Worm (Caenorhabditis elegans): ENCODE results near the gene B0280.7.

B0280.7 gene

DNA sequence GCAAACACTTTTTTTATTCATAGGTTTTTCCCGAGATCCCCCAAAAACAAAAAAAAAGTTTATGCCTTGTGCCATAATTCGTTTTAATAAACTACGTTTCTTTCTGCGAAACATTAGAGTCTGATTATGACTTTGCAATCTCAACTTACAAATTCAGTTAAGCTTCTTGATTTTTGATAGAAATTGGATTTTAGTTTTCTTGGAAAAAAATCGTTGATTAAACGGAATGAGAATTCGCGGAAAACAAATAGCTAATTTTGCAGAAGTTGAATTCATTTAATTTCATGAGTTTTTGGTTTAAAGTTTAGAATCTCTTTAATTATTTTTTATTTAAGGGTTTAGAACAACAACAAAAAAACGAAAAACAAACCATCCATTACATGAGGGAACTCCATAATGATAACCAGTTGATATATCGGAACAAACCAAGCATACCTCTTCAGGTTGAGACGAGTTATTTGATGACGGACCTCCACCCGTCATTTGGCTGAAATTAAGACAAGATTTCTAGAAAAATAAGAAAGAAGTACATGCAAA lies 3.3 kb upstream of the B0280.7 start, which contains the start of gene nhr-10:
Gene nhr-10 (minus strand): TSS at position 487 of the 537 bp plus-strand sequence.
- TF ChIP-seq ceh-36 (tag; optimal IDR thresholded peaks at IDR 0.05) (no peak), sea-1 (GFP tag; conservative IDR thresholded peaks at IDR 0.05) (no peak), ama-1 (optimal IDR thresholded peaks at IDR 0.05) (no peak), pes-1 (GFP tag; IDR thresholded peaks at IDR 0.05) (no peak)

ce11 chrIII:7112285-7112684 lies 592 bp upstream of the B0280.7 start:
- no peak for TF ChIP-seq scrt-1 (GFP tag; IDR thresholded peaks at IDR 0.05)
- TF ChIP-seq B0310.2 (tag; optimal IDR thresholded peaks at IDR 0.05) = no peak
- TF ChIP-seq ets-7 (tag; optimal IDR thresholded peaks at IDR 0.05) = no peak
- TF ChIP-seq hmbx-1 (tag; optimal IDR thresholded peaks at IDR 0.05) = no peak
- no peak for TF ChIP-seq ceh-13 (GFP tag; optimal IDR thresholded peaks at IDR 0.05)
- TF ChIP-seq ceh-36 (tag; optimal IDR thresholded peaks at IDR 0.05) = no peak
- no peak for TF ChIP-seq flt-1 (GFP tag; IDR thresholded peaks at IDR 0.05)
- TF ChIP-seq tbx-37 (GFP tag; conservative IDR thresholded peaks at IDR 0.05) = no peak
- TF ChIP-seq tbx-11 (GFP tag; IDR thresholded peaks at IDR 0.05) = no peak
- no peak for TF ChIP-seq sea-1 (GFP tag; conservative IDR thresholded peaks at IDR 0.05)
- no peak for TF ChIP-seq pes-1 (GFP tag; IDR thresholded peaks at IDR 0.05)
- no peak for TF ChIP-seq aly-1 (tag; optimal IDR thresholded peaks at IDR 0.05)
- TF ChIP-seq ama-1 (optimal IDR thresholded peaks at IDR 0.05) = no peak
- no peak for TF ChIP-seq hnd-1 (tag; optimal IDR thresholded peaks at IDR 0.05)

DNA sequence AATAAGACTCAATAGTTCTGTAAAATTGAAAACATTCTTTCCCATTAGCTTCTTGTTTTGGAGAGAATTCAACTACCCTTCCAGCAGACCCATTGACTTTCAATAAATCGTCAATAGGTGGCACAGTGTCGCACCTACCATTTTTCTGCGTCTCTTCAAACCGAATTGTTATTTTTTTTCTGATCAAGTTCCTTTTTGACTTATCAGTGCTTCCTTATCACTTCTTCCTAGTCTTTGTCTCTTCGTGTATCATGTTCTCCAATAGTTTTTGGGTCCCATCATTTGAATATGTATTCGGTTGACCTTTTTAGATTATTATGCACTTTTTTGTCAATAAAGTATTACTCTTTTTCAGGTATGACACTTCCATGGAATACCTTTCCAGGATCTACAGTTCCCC lies 3.7 kb downstream of the B0280.7 start, which contains the start of gene odd-1:
Gene odd-1 (plus strand): TSS at position 349 of the 400 bp plus-strand sequence.
- TF ChIP-seq F13C5.2 (tag; optimal IDR thresholded peaks at IDR 0.05) (no peak), ceh-13 (GFP tag; optimal IDR thresholded peaks at IDR 0.05) (no peak), tbx-37 (GFP tag; conservative IDR thresholded peaks at IDR 0.05) (no peak), tbx-11 (GFP tag; IDR thresholded peaks at IDR 0.05) (no peak), ceh-36 (tag; optimal IDR thresholded peaks at IDR 0.05) (no peak), tra-4 (tag; optimal IDR thresholded peaks at IDR 0.05) (no peak), hmbx-1 (tag; optimal IDR thresholded peaks at IDR 0.05) (no peak), B0310.2 (tag; optimal IDR thresholded peaks at IDR 0.05) (no peak), hnd-1 (tag; optimal IDR thresholded peaks at IDR 0.05) (no peak), aly-1 (tag; optimal IDR thresholded peaks at IDR 0.05) (no peak)

DNA sequence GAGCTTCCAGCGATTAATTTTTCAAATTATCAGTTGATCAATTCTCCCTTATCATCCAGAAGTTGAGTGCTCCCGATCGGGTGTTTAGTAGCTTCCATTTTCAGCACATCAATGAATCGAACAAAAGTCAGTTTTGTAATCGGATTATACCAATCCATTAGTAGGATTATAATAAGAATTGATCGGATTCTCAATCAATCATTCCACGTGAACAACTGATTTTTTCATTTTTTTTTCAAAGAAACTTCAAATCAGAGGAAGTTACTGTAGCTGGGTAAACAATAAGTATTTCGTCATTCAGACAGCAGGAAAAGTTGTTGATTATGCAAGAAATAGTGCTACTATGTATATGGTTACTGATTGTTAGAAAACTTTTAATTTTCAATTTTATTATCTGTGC lies 4.8 kb downstream of the B0280.7 start:
- no peak for TF ChIP-seq tbx-37 (GFP tag; conservative IDR thresholded peaks at IDR 0.05)
- no peak for TF ChIP-seq flt-1 (GFP tag; IDR thresholded peaks at IDR 0.05)
- TF ChIP-seq F13C5.2 (tag; optimal IDR thresholded peaks at IDR 0.05) = no peak
- no peak for TF ChIP-seq ets-7 (tag; optimal IDR thresholded peaks at IDR 0.05)
- TF ChIP-seq aly-1 (tag; optimal IDR thresholded peaks at IDR 0.05) = no peak
- TF ChIP-seq hmg-4 (GFP tag; optimal IDR thresholded peaks at IDR 0.05) = no peak
- TF ChIP-seq B0310.2 (tag; optimal IDR thresholded peaks at IDR 0.05) = no peak
- TF ChIP-seq scrt-1 (GFP tag; IDR thresholded peaks at IDR 0.05) = no peak
- TF ChIP-seq ama-1 (optimal IDR thresholded peaks at IDR 0.05) = no peak
- TF ChIP-seq tra-4 (tag; optimal IDR thresholded peaks at IDR 0.05) = no peak
- no peak for TF ChIP-seq sea-1 (GFP tag; conservative IDR thresholded peaks at IDR 0.05)
- no peak for TF ChIP-seq hnd-1 (tag; optimal IDR thresholded peaks at IDR 0.05)
- TF ChIP-seq ceh-36 (tag; optimal IDR thresholded peaks at IDR 0.05) = no peak
- TF ChIP-seq tbx-11 (GFP tag; IDR thresholded peaks at IDR 0.05) = no peak
- TF ChIP-seq hmbx-1 (tag; optimal IDR thresholded peaks at IDR 0.05) = no peak
- no peak for TF ChIP-seq ceh-13 (GFP tag; optimal IDR thresholded peaks at IDR 0.05)
- no peak for TF ChIP-seq pes-1 (GFP tag; IDR thresholded peaks at IDR 0.05)

DNA sequence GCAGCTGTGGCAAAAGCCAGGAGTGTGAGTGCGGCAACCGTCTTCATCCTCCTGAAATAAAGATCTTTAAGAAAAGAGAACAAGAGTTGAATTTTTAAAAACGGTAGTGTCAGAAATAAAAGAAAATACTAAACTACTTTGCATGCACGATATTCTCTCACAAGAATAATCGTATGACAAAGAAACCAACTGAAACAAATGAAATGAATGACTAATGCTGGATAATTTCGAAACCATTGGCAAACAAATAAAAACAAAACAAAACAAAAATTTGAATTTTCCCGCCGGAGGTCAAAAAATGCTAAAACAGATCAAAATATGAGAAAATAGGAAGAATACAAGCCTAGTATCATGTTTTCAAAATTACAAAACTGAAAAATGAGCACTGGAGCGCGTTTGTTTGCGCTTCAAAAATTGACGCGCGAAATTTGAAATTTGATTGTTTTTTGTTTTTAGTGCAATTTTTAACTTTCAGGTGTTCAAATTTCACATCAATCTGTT lies 7.7 kb downstream of the B0280.7 start, which contains the start of gene cpg-2:
Gene cpg-2 (minus strand): TSS at position 51 of the 501 bp plus-strand sequence.
- TF ChIP-seq hmg-4 (GFP tag; optimal IDR thresholded peaks at IDR 0.05) (no peak), ama-1 (optimal IDR thresholded peaks at IDR 0.05) (no peak), F13C5.2 (tag; optimal IDR thresholded peaks at IDR 0.05) (no peak), ets-7 (tag; optimal IDR thresholded peaks at IDR 0.05) (no peak)

ce11 chrIII:7101814-7102477 lies 9.7 kb downstream of the B0280.7 start:
- TF ChIP-seq tra-4 (tag; optimal IDR thresholded peaks at IDR 0.05) (no peak), flt-1 (GFP tag; IDR thresholded peaks at IDR 0.05) (no peak), sea-1 (GFP tag; conservative IDR thresholded peaks at IDR 0.05) (no peak), ama-1 (optimal IDR thresholded peaks at IDR 0.05) (no peak), hmbx-1 (tag; optimal IDR thresholded peaks at IDR 0.05) (no peak), ceh-13 (GFP tag; optimal IDR thresholded peaks at IDR 0.05) (no peak), tbx-37 (GFP tag; conservative IDR thresholded peaks at IDR 0.05) (no peak), B0310.2 (tag; optimal IDR thresholded peaks at IDR 0.05) (no peak), F13C5.2 (tag; optimal IDR thresholded peaks at IDR 0.05) (no peak), ets-7 (tag; optimal IDR thresholded peaks at IDR 0.05) (no peak)

DNA sequence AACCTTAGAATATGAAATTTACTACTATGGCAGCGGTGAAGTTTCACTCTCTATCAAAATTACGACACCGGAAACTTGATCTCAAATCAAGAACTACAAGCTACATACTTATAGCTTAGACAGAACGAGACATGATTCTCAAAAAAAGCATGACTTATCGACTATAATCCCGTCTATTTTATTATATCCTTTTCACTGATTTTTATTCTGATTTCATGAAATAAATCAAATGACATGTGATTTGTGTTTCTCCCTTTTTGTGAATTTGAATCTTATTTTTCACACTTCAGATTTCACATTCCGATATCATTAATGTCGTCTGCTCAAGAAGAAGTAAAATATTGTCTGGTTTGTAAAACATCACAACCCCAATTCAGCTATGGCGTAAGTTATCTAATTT lies 11.7 kb downstream of the B0280.7 start, which contains the start of gene ZK418.11:
Gene ZK418.11 (plus strand): TSS at position 289 of the 400 bp plus-strand sequence.
- no peak for TF ChIP-seq aly-1 (tag; optimal IDR thresholded peaks at IDR 0.05)
- no peak for TF ChIP-seq ceh-13 (GFP tag; optimal IDR thresholded peaks at IDR 0.05)
- no peak for TF ChIP-seq flt-1 (GFP tag; IDR thresholded peaks at IDR 0.05)
- no peak for TF ChIP-seq tbx-37 (GFP tag; conservative IDR thresholded peaks at IDR 0.05)
- TF ChIP-seq scrt-1 (GFP tag; IDR thresholded peaks at IDR 0.05) = no peak
- no peak for TF ChIP-seq pes-1 (GFP tag; IDR thresholded peaks at IDR 0.05)
- no peak for TF ChIP-seq hmg-4 (GFP tag; optimal IDR thresholded peaks at IDR 0.05)
- no peak for TF ChIP-seq B0310.2 (tag; optimal IDR thresholded peaks at IDR 0.05)
- TF ChIP-seq sea-1 (GFP tag; conservative IDR thresholded peaks at IDR 0.05) = no peak
- TF ChIP-seq tra-4 (tag; optimal IDR thresholded peaks at IDR 0.05) = no peak
- no peak for TF ChIP-seq ets-7 (tag; optimal IDR thresholded peaks at IDR 0.05)
- no peak for TF ChIP-seq hnd-1 (tag; optimal IDR thresholded peaks at IDR 0.05)
- no peak for TF ChIP-seq tbx-11 (GFP tag; IDR thresholded peaks at IDR 0.05)
- TF ChIP-seq ama-1 (optimal IDR thresholded peaks at IDR 0.05) = no peak
- no peak for TF ChIP-seq ceh-36 (tag; optimal IDR thresholded peaks at IDR 0.05)
- TF ChIP-seq F13C5.2 (tag; optimal IDR thresholded peaks at IDR 0.05) = no peak
- TF ChIP-seq hmbx-1 (tag; optimal IDR thresholded peaks at IDR 0.05) = no peak
